Worm (Caenorhabditis elegans) whole organism, L4/young adult: ENCODE data around the gene ugt-5.

ENCODE experiments used
- W03F9.2 ChIP-seq: fragments of 150-350 bp; optimal IDR thresholded peaks from 2 replicates; lab custom pipeline; 2014; ENCODE audit warnings: missing biosample characterization, missing genetic modification characterization
- dao-5 ChIP-seq: sonication (generic microtip); optimal IDR thresholded peaks from 2 replicates; lab custom pipeline; 2016; ENCODE audit warnings: missing genotype, missing genetic modification characterization, moderate library complexity, missing compliant biosample characterization
- him-1 ChIP-seq: sonication (generic microtip); optimal IDR thresholded peaks from 2 replicates; lab custom pipeline; 2016; ENCODE audit warnings: missing genotype, missing genetic modification reagents, missing genetic modification characterization, missing compliant biosample characterization

Gene ugt-5

ce11 chrV:12809876-12810275 is 17.1 kb upstream of the ugt-5 start, which contains the start of gene ZC443.1:
ZC443.1 (minus strand) TSS chrV:12810080.
- TF ChIP-seq W03F9.2 (tag; lab: Kevin White, UChicago) = no peak

- TF ChIP-seq dao-5 = no peak
- no peak for TF ChIP-seq him-1 (tag; lab: Kevin White, UChicago)
- TF ChIP-seq W03F9.2 (tag; lab: Kevin White, UChicago) = no peak
Observed at ce11 chrV:12806190-12806589, 13.4 kb upstream of the ugt-5 start, which contains the start of gene ZC443.7. ZC443.7 (plus strand) TSS chrV:12806490.

- TF ChIP-seq W03F9.2 (tag; lab: Kevin White, UChicago) = no peak
Observed at ce11 chrV:12803274-12803673, 10.5 kb upstream of the ugt-5 start, which contains the start of gene srbc-45. srbc-45 (plus strand) TSS chrV:12803574.

DNA sequence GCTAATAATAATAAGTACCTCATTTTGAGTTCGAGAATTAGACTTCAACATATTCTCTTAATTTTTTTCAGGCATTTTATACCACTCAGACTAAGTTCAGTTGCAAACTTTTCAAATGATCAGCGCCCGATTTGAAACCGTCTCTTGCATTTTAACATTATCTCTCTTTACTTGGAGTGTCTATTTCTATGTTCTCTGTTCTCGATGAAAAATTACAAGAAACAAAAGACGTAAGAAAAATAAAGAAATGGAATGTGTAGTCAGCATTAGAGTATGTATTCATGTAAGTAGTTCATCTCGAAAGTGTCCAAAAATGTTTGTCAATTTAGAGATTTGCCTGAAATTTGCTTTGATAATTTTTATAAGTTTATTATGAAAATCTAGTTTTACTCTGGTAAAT is 7.4 kb upstream of the ugt-5 start, which contains the start of gene ugt-3:
Gene ugt-3 (minus strand): TSS at position 101 of the 400 bp plus-strand sequence.
- no peak for TF ChIP-seq him-1 (tag; lab: Kevin White, UChicago)
- no peak for TF ChIP-seq dao-5

DNA sequence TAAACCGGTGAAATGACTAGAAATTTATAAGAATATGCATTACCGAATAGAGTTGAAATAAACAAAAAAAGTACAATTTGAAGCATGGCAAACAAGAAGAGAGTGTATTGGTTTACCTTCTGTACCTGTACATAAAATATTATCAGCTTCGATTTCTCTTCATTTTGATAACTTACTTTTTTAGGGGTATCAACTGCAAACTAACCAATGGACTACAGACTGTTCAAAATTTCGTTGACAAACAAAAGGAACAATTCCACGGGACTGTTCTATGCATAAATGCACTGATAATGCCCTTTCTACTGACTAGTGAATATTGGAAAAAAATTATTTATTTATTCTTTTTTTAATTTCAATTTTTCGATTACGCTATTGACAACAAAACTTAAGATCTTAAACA is 5.2 kb upstream of the ugt-5 start, which contains the start of gene ugt-6:
Gene ugt-6 (minus strand): TSS at position 233 of the 400 bp plus-strand sequence.
- TF ChIP-seq dao-5 = no peak
- no peak for TF ChIP-seq W03F9.2 (tag; lab: Kevin White, UChicago)
- TF ChIP-seq him-1 (tag; lab: Kevin White, UChicago) = no peak

DNA sequence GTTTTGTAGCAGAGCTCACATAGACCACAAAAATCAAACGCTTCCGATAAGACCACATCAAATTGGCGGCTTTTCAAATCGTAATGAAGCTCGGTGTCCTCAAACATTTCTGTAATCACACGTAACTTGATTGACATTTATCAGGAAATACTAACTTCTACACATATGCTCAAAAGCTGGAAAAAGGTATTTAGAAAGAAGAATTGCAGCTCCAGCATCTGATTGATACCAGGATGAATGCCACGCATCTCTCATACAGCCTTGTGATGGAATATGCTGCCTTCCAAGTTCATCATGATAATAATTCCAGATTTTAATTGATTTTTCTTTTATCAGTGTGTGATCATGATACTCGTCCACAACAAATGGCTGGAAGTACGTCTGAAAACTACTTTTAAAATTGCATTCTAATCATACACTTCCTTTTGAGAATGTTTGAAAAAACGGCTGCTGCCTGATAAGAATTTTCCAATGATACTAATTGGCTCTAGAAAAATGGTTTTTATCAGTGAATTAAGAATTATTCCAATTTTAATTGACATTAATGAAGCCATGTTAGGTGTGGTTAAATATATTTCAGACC is 4.2 kb upstream of the ugt-5 start:
- no peak for TF ChIP-seq W03F9.2 (tag; lab: Kevin White, UChicago)
- TF ChIP-seq dao-5 = no peak
- no peak for TF ChIP-seq him-1 (tag; lab: Kevin White, UChicago)

DNA sequence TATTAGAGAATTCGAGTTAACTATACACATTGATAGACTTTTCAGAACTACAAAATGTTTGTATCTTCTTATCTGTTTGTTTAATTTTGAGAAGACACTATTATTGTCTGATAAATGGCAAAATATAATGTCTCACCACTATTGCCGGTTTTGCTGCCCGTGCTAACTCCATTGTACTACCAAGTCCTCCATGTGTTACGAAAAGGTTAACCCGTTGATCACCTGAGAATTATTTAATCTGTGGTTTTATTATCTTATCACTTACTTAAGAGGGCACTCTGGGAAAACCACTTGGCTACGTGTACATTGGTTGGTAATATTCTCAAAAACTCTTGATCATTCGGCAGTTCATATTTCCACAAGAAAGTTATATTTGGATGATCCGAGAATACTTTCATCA is 3.2 kb upstream of the ugt-5 start:
- no peak for TF ChIP-seq dao-5
- TF ChIP-seq him-1 (tag; lab: Kevin White, UChicago) = no peak
- no peak for TF ChIP-seq W03F9.2 (tag; lab: Kevin White, UChicago)

ce11 chrV:12795196-12795595 is 2.4 kb upstream of the ugt-5 start, which contains the start of gene ugt-4:
ugt-4 (minus strand) TSS chrV:12795336.
- TF ChIP-seq dao-5 = no peak
- no peak for TF ChIP-seq W03F9.2 (tag; lab: Kevin White, UChicago)
- TF ChIP-seq him-1 (tag; lab: Kevin White, UChicago) = no peak

DNA sequence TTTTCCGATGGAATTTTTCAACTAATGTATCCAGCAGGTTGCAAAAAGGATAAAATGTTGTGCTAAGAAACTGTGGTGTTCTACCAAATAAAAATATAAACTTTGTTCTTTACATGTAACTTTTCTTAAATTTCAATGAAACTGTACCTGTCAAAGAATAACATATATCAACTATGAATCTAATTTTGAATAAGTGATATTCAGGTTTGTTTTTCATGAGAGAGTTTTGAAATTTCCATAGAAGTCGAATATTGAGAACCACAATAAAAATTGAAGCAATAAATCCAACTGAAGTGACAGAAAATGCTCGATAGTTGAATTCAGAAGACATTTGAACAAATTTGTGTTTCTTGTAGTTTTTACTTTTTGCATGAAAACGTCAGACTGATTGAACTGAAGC is 2.6 kb downstream of the ugt-5 start, which contains the start of gene srbc-43:
Gene srbc-43 (minus strand): TSS at position 331 of the 400 bp plus-strand sequence.
- TF ChIP-seq him-1 (tag; lab: Kevin White, UChicago) (no peak), dao-5 (no peak), W03F9.2 (tag; lab: Kevin White, UChicago) (no peak)

DNA sequence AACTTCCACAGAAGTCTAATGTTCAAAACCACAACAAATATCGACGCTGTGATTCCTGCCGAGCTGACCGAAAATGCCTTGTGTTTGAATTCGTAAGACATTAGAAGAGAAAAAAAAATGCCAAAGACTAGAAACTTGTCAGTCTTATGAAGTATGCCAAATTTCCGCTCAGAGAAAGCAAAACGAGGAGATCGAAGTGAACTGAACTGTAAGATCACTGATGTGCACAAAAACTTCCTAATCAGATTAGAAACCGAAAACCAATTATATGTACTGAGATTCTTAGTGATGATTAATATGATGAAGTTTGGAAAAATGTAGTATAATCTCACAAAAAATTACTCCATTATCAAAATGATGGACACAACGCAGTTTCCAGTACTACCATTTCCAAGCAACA is 4.3 kb downstream of the ugt-5 start, which contains the start of gene srbc-44:
Gene srbc-44 (minus strand): TSS at position 101 of the 400 bp plus-strand sequence.
- TF ChIP-seq dao-5 = no peak
- TF ChIP-seq W03F9.2 (tag; lab: Kevin White, UChicago) = no peak
- no peak for TF ChIP-seq him-1 (tag; lab: Kevin White, UChicago)

DNA sequence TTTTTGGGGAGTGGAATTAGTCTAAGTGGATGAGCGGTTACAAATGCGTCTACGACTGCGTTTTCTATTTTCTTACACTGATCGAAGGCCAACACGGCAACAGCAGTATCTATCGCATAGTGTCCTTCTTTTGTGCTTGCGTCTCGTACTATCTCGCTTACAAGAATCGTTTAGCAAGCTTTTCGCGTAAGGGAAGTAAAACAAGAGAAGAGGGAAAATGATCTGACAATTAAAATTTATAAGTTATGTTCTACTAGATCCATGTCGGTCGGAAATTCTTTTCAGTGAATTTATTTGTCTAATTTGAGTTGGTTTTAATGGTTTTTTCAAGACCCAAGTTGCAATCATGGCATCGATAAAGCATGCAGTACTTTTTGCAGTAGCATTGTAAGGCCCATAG is 5.7 kb downstream of the ugt-5 start, which contains the start of gene fkb-4:
Gene fkb-4 (minus strand): TSS at position 101 of the 400 bp plus-strand sequence.
- TF ChIP-seq dao-5 (no peak), W03F9.2 (tag; lab: Kevin White, UChicago) (no peak), him-1 (tag; lab: Kevin White, UChicago) (no peak)

ce11 chrV:12786340-12786739 is 6.4 kb downstream of the ugt-5 start:
- TF ChIP-seq dao-5 (no peak), W03F9.2 (tag; lab: Kevin White, UChicago) (no peak), him-1 (tag; lab: Kevin White, UChicago) (no peak)

DNA sequence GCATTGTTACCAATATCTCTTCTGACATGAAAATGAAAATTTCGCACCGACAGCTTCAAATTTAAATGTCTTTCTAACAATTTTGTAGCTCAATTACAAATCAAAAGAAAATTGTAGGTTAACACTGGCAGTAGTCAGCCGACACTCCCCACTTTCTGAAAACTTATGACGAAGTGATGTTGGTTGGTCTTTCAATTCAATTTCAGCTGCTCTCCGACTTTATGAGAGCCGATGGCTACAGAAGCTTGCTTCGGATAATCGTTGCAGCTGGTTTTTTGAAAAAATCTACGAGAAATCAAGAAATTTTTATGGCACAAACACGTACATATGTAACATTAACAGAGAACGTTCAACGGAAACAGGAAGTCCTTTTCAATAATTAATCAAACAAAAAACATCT is 7.9 kb downstream of the ugt-5 start, which contains the start of gene sre-20:
Gene sre-20 (minus strand): TSS at position 101 of the 400 bp plus-strand sequence.
- no peak for TF ChIP-seq dao-5
- TF ChIP-seq him-1 (tag; lab: Kevin White, UChicago) = no peak

- TF ChIP-seq dao-5 (peak; percentile 61), W03F9.2 (tag; lab: Kevin White, UChicago) (no peak), him-1 (tag; lab: Kevin White, UChicago) (peak; percentile 29)
Observed at ce11 chrV:12780248-12780647, 12.5 kb downstream of the ugt-5 start.

DNA sequence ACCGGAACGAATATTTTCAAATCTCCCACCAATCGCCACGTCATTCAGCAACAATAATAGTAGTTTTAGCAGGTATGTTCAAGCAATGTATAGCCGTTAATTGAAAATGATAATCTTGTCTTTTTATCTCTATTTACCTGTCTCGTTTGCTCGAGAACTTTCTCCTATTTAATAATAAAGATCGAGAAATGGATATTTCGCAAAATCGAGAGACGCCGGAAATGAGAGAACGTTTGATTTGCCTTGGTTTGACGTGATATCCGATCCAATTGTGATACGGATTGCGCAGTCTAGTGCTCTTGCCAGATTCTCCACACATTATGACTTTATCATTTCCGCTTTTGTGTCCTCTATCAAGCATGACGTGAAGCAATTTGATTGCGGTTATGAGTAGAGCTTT is 18.9 kb downstream of the ugt-5 start:
- TF ChIP-seq W03F9.2 (tag; lab: Kevin White, UChicago) (no peak), dao-5 (no peak), him-1 (tag; lab: Kevin White, UChicago) (no peak)
